Fruit fly (Drosophila melanogaster) whole organism, embryonic: ENCODE data around the gene CG5913.
A peak's percentile ranks its signal among the peaks of the same experiment; 100 is the strongest.

Source experiments
- Bgb ChIP-seq: fragments of 200-800 bp; sonication (Bioruptor generic); IDR thresholded peaks from 2 replicates; pipeline ENCODE4 v1.3.6; 2022; ENCODE audit warnings: missing biosample characterization, missing genetic modification characterization; ENCODE audit not compliant: partially characterized antibody
- CG10147 ChIP-seq: fragments of 200-800 bp; sonication (Bioruptor generic); optimal IDR thresholded peaks from 2 replicates; lab custom pipeline; 2019; ENCODE audit warnings: missing biosample characterization, mild to moderate bottlenecking, missing genetic modification characterization, moderate library complexity
- CG10565 ChIP-seq: fragments of 200-800 bp; sonication (Bioruptor generic); optimal IDR thresholded peaks from 3 replicates; lab custom pipeline; 2016; ENCODE audit warnings: missing biosample characterization, mild to moderate bottlenecking, missing genetic modification characterization
- CG12659 ChIP-seq: fragments of 200-800 bp; sonication (Bioruptor generic); optimal IDR thresholded peaks from 3 replicates; lab custom pipeline; 2017; ENCODE audit warnings: mild to moderate bottlenecking, missing biosample characterization, missing genetic modification reagents, missing genetic modification characterization
- CG13775 ChIP-seq: fragments of 200-800 bp; sonication (Bioruptor generic); optimal IDR thresholded peaks from 3 replicates; lab custom pipeline; 2017; ENCODE audit warnings: missing biosample characterization, mild to moderate bottlenecking, missing genetic modification characterization
- CG15479 ChIP-seq: fragments of 200-800 bp; sonication (Bioruptor generic); optimal IDR thresholded peaks from 3 replicates; lab custom pipeline; 2019; ENCODE audit warnings: missing biosample characterization, mild to moderate bottlenecking, missing genetic modification characterization, moderate library complexity
- CG16815 ChIP-seq: fragments of 200-800 bp; sonication (Bioruptor generic); optimal IDR thresholded peaks from 3 replicates; lab custom pipeline; 2017; ENCODE audit warnings: missing biosample characterization, mild to moderate bottlenecking, missing genetic modification characterization
- CG17186 ChIP-seq: fragments of 200-800 bp; sonication (Bioruptor generic); optimal IDR thresholded peaks from 3 replicates; lab custom pipeline; 2017; ENCODE audit warnings: missing biosample characterization, missing genetic modification reagents, missing genetic modification characterization
- CG17359 ChIP-seq: fragments of 200-800 bp; sonication (Bioruptor generic); optimal IDR thresholded peaks from 3 replicates; lab custom pipeline; 2018; ENCODE audit warnings: missing biosample characterization, mild to moderate bottlenecking, missing genetic modification characterization, moderate library complexity
- CG2199 ChIP-seq: fragments of 200-800 bp; sonication (Bioruptor generic); IDR thresholded peaks from 3 replicates; pipeline ENCODE4 v1.3.6; 2022; ENCODE audit warnings: missing biosample characterization, missing genetic modification characterization
- CG2678 ChIP-seq: fragments of 200-800 bp; sonication (Bioruptor generic); optimal IDR thresholded peaks from 3 replicates; lab custom pipeline; 2019; ENCODE audit warnings: missing biosample characterization, mild to moderate bottlenecking, missing genetic modification characterization, moderate library complexity
- CG31388 ChIP-seq: fragments of 200-800 bp; sonication (Bioruptor generic); optimal IDR thresholded peaks from 2 replicates; lab custom pipeline; 2016; ENCODE audit warnings: missing biosample characterization, missing genetic modification characterization
- CG4617 ChIP-seq: fragments of 200-800 bp; sonication (Bioruptor generic); optimal IDR thresholded peaks from 3 replicates; lab custom pipeline; 2016; ENCODE audit warnings: missing biosample characterization, missing genetic modification characterization, borderline replicate concordance
- CG5180 ChIP-seq: fragments of 200-800 bp; sonication (Bioruptor generic); optimal IDR thresholded peaks from 3 replicates; lab custom pipeline; 2017; ENCODE audit warnings: missing biosample characterization, missing genetic modification characterization, mild to moderate bottlenecking, moderate library complexity, missing genetic modification reagents
- CG6683 ChIP-seq: fragments of 200-800 bp; sonication (Bioruptor generic); optimal IDR thresholded peaks from 2 replicates; lab custom pipeline; 2017; ENCODE audit warnings: missing biosample characterization, mild to moderate bottlenecking, missing genetic modification characterization, missing genetic modification reagents
- CG6689 ChIP-seq: fragments of 200-800 bp; sonication (Bioruptor generic); IDR thresholded peaks from 2 replicates; pipeline ENCODE4 v1.3.6; 2022; ENCODE audit warnings: missing biosample characterization, missing genetic modification characterization
- CG6813 ChIP-seq: fragments of 200-800 bp; sonication (Bioruptor generic); optimal IDR thresholded peaks from 2 replicates; lab custom pipeline; 2017; ENCODE audit warnings: missing biosample characterization, missing genetic modification characterization, mild to moderate bottlenecking, moderate library complexity, missing genetic modification reagents
- CG7271 ChIP-seq: fragments of 200-800 bp; sonication (Bioruptor generic); optimal IDR thresholded peaks from 2 replicates; lab custom pipeline; 2018; ENCODE audit warnings: missing biosample characterization, mild to moderate bottlenecking, missing genetic modification characterization, moderate library complexity
- CG7928 ChIP-seq: fragments of 200-800 bp; sonication (Bioruptor generic); optimal IDR thresholded peaks from 2 replicates; lab custom pipeline; 2017; ENCODE audit warnings: missing biosample characterization, mild to moderate bottlenecking, missing genetic modification characterization
- CG9797 ChIP-seq: fragments of 200-800 bp; sonication (Bioruptor generic); optimal IDR thresholded peaks from 3 replicates; lab custom pipeline; 2018; ENCODE audit warnings: missing biosample characterization, mild to moderate bottlenecking, missing genetic modification characterization
- CG9817 ChIP-seq: fragments of 200-800 bp; sonication (Bioruptor generic); optimal IDR thresholded peaks from 2 replicates; lab custom pipeline; 2018; ENCODE audit warnings: missing biosample characterization, mild to moderate bottlenecking, missing genetic modification characterization, moderate library complexity
- CoRest ChIP-seq: fragments of 200-800 bp; sonication (Bioruptor generic); optimal IDR thresholded peaks from 3 replicates; lab custom pipeline; 2018; ENCODE audit warnings: missing biosample characterization, mild to moderate bottlenecking, missing genetic modification characterization, moderate library complexity
- E2f2 ChIP-seq: fragments of 200-800 bp; sonication (Bioruptor generic); IDR thresholded peaks from 2 replicates; pipeline ENCODE4 v1.3.6; 2022; ENCODE audit warnings: missing biosample characterization, missing genetic modification characterization
- Lhr ChIP-seq: fragments of 200-800 bp; sonication (Bioruptor generic); optimal IDR thresholded peaks from 3 replicates; lab custom pipeline; 2017; ENCODE audit warnings: mild to moderate bottlenecking, missing biosample characterization, missing genetic modification reagents, missing genetic modification characterization
- Lim3 ChIP-seq: fragments of 200-800 bp; sonication (Bioruptor generic); IDR thresholded peaks from 2 replicates; pipeline ENCODE4 v1.3.6; 2022; ENCODE audit warnings: missing biosample characterization, missing genetic modification characterization
- Max ChIP-seq: fragments of 200-800 bp; sonication (Bioruptor generic); optimal IDR thresholded peaks from 2 replicates; lab custom pipeline; 2016; ENCODE audit warnings: missing biosample characterization, mild to moderate bottlenecking, missing genetic modification characterization
- Optix ChIP-seq: fragments of 200-800 bp; sonication (Bioruptor generic); IDR thresholded peaks from 3 replicates; pipeline ENCODE4 v1.3.6; 2022; ENCODE audit warnings: missing biosample characterization, missing genetic modification characterization
- Ptx1 ChIP-seq: fragments of 200-800 bp; sonication (Bioruptor generic); IDR thresholded peaks from 2 replicates; pipeline ENCODE4 v1.3.6; 2022; ENCODE audit warnings: missing biosample characterization, missing genetic modification characterization
- Rfx ChIP-seq: fragments of 200-800 bp; sonication (Bioruptor generic); IDR thresholded peaks from 2 replicates; pipeline ENCODE4 v1.3.6; 2022; ENCODE audit warnings: missing biosample characterization, missing genetic modification characterization
- Rx ChIP-seq: fragments of 200-800 bp; sonication (Bioruptor generic); IDR thresholded peaks from 2 replicates; pipeline ENCODE4 v1.3.6; 2022; ENCODE audit warnings: missing biosample characterization, missing genetic modification characterization
- Scr ChIP-seq: fragments of 200-800 bp; sonication (Bioruptor generic); IDR thresholded peaks from 2 replicates; pipeline ENCODE4 v1.3.6; 2022; ENCODE audit warnings: missing biosample characterization, missing genetic modification characterization; ENCODE audit not compliant: partially characterized antibody
- Sry-δ ChIP-seq: fragments of 200-800 bp; sonication (Bioruptor generic); optimal IDR thresholded peaks from 2 replicates; lab custom pipeline; 2016; ENCODE audit warnings: missing biosample characterization, missing genetic modification characterization
- Tbp ChIP-seq: fragments of >200 bp; optimal IDR thresholded peaks from 2 replicates; lab custom pipeline; 2018; ENCODE audit warnings: missing biosample characterization, missing genetic modification characterization
- Usf ChIP-seq: fragments of 200-800 bp; sonication (Bioruptor generic); optimal IDR thresholded peaks from 2 replicates; lab custom pipeline; 2017; ENCODE audit warnings: missing genotype, missing biosample characterization, missing genetic modification characterization
- ap ChIP-seq: fragments of 200-800 bp; sonication (Bioruptor generic); IDR thresholded peaks from 2 replicates; pipeline ENCODE4 v1.3.6; 2022; ENCODE audit warnings: missing biosample characterization, missing genetic modification characterization
- esg ChIP-seq: fragments of 200-800 bp; sonication (Bioruptor generic); conservative IDR thresholded peaks from 2 replicates; pipeline ENCODE4 v1.3.6; 2022; ENCODE audit warnings: missing biosample characterization, missing genetic modification characterization
- gem ChIP-seq: fragments of 200-800 bp; sonication (Bioruptor generic); optimal IDR thresholded peaks from 2 replicates; lab custom pipeline; 2019; ENCODE audit warnings: missing biosample characterization, mild to moderate bottlenecking, missing genetic modification characterization, moderate library complexity
- her ChIP-seq: fragments of 200-800 bp; sonication (Bioruptor generic); optimal IDR thresholded peaks from 2 replicates; lab custom pipeline; 2016; ENCODE audit warnings: missing biosample characterization, missing genetic modification characterization
- hkb ChIP-seq, 2 experiments: fragments of 200-800 bp in 1 of 2; fragments of >200 bp in 1 of 2; sonication (Bioruptor generic) in 1 of 2; IDR thresholded peaks in 1 of 2; optimal IDR thresholded peaks in 1 of 2; 2 replicates each; pipeline versions ENCODE4 v1.3.6 to Lab custom; 2017 to 2022; ENCODE audit warnings: missing biosample characterization in 1 of 2, missing genetic modification characterization in 1 of 2
- insv ChIP-seq, 2 experiments: fragments of 200-800 bp; sonication (Bioruptor generic); optimal IDR thresholded peaks; 3 replicates each; lab custom pipeline; 2016 to 2018; ENCODE audit warnings: missing biosample characterization in 2 of 2, missing genetic modification characterization in 2 of 2
- kni ChIP-seq: fragments of 200-800 bp; sonication (Bioruptor generic); optimal IDR thresholded peaks from 3 replicates; lab custom pipeline; 2017; ENCODE audit warnings: mild to moderate bottlenecking, missing biosample characterization, missing genetic modification reagents, missing genetic modification characterization
- nerfin-2 ChIP-seq: fragments of 200-800 bp; sonication (Bioruptor generic); IDR thresholded peaks from 2 replicates; pipeline ENCODE4 v1.3.6; 2022; ENCODE audit warnings: missing biosample characterization, missing genetic modification characterization; ENCODE audit not compliant: partially characterized antibody
- prd ChIP-seq, 3 experiments: fragments of >200 bp in 2 of 3; fragments of 200-800 bp in 1 of 3; sonication (Bioruptor generic) in 1 of 3; optimal IDR thresholded peaks in 2 of 3; IDR thresholded peaks in 1 of 3; 2 replicates in 2 of 3; 3 replicates in 1 of 3; pipeline versions ENCODE4 v1.3.6 to Lab custom; 2017 to 2022; ENCODE audit warnings: missing biosample characterization in 1 of 3, missing genetic modification characterization in 1 of 3
- pzg ChIP-seq: fragments of 200-800 bp; sonication (Bioruptor generic); optimal IDR thresholded peaks from 3 replicates; lab custom pipeline; 2018; ENCODE audit warnings: missing biosample characterization, mild to moderate bottlenecking, missing genetic modification characterization, moderate library complexity
- rib ChIP-seq: fragments of 200-800 bp; sonication (Bioruptor generic); IDR thresholded peaks from 2 replicates; pipeline ENCODE4 v1.3.6; 2022; ENCODE audit warnings: missing biosample characterization, missing genetic modification characterization
- seq ChIP-seq: fragments of 200-800 bp; sonication (Bioruptor generic); IDR thresholded peaks from 2 replicates; pipeline ENCODE4 v1.3.6; 2022; ENCODE audit warnings: missing biosample characterization, missing genetic modification characterization
- slou ChIP-seq: fragments of 200-800 bp; sonication (Bioruptor generic); optimal IDR thresholded peaks from 3 replicates; lab custom pipeline; 2016; ENCODE audit warnings: missing biosample characterization, missing genetic modification characterization
- tna ChIP-seq: fragments of 200-800 bp; sonication (Bioruptor generic); IDR thresholded peaks from 2 replicates; pipeline ENCODE4 v1.3.6; 2022; ENCODE audit warnings: missing biosample characterization, missing genetic modification characterization; ENCODE audit not compliant: partially characterized antibody
- vfl ChIP-seq: fragments of 200-800 bp; sonication (Bioruptor generic); optimal IDR thresholded peaks from 2 replicates; lab custom pipeline; 2016; ENCODE audit warnings: missing biosample characterization, missing genetic modification characterization

CG5913 gene

DNA sequence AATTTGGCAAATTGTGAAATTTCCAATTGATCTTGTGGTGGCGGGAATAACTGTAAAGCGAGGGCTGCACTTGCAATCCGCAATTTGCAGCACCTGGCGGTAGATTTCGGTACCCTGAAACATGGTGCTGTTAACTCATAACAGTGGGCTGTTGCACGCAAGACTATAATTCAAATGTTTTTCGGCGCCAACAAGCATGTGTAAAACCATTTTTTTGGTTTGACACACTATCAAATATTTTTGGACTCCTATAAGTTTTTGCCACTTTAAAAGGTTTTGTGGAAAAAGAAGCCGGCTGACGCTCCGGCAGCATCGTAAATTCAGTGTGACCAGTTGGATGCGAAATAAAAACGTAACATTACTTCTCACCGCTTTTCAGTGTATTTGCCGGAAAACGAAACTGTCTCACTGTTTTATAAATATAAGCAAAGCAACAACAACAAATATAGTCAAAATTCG is 42.0 kb upstream of the CG5913 start, which contains the start of the genes CG14545 and CG5886 (continued):
- TF ChIP-seq CG4617 (peak; percentile 29), nerfin-2 (GFP tag; lab: Robert Waterston, UW) (no peak), CG12659 (peak; percentile 39), esg (GFP tag; lab: Robert Waterston, UW) (no peak), seq (GFP tag; lab: Robert Waterston, UW) (no peak), CG6683 (GFP tag; lab: Kevin White, UChicago) (no peak), CG17186 (peak; percentile 100), CG17359 (tag; lab: Kevin White, UChicago) (no peak), Lhr (GFP tag; lab: Kevin White, UChicago) (peak; percentile 74), Rfx (peak; percentile 18; the same call in 1 of the 2 replicates), slou (GFP tag; lab: Kevin White, UChicago) (no peak), Sry-δ (peak; percentile 37), CG31388 (GFP tag; lab: Kevin White, UChicago) (no peak), E2f2 (GFP tag; lab: Robert Waterston, UW) (peak; percentile 87), CG7928 (GFP tag; lab: Kevin White, UChicago) (peak; percentile 88), CG2678 (no peak), CG10565 (GFP tag; lab: Kevin White, UChicago) (no peak), Bgb (GFP tag; lab: Robert Waterston, UW) (no peak), CG5180 (GFP tag; lab: Kevin White, UChicago) (no peak), Optix (no peak), gem (tag; lab: Kevin White, UChicago) (peak; percentile 5), CG9797 (GFP tag; lab: Kevin White, UChicago) (peak; percentile 85), Tbp (GFP tag; lab: Kevin White, UChicago) (no peak), ap (no peak), rib (GFP tag; lab: Robert Waterston, UW) (no peak), CG9817 (tag; lab: Kevin White, UChicago) (no peak), CG6813 (GFP tag; lab: Kevin White, UChicago) (no peak), Rx (GFP tag; lab: Robert Waterston, UW) (peak; percentile 26; the same call in 1 of the 2 replicates), prd (optimal IDR thresholded peaks at IDR 0.05; lab: Kevin White, UChicago) (no peak), prd (GFP tag; IDR thresholded peaks at IDR 0.05; lab: Robert Waterston, UW) (0 out of 3 replicates have a peak, but pooled peaks have one; percentile 5), Usf (GFP tag; lab: Kevin White, UChicago) (no peak), tna (GFP tag; lab: Robert Waterston, UW) (no peak), vfl (GFP tag; lab: Kevin White, UChicago) (no peak), kni (no peak), Scr (GFP tag; lab: Robert Waterston, UW) (no peak), CoRest (peak; percentile 23), CG10147 (no peak), insv (GFP tag; optimal IDR thresholded peaks at IDR 0.05; lab: Kevin White, UChicago) (peak in 1 of 2 experiments; percentile 3), CG7271 (no peak), Lim3 (GFP tag; lab: Robert Waterston, UW) (no peak), Max (GFP tag; lab: Kevin White, UChicago) (no peak), CG2199 (no peak), CG16815 (GFP tag; lab: Kevin White, UChicago) (no peak), pzg (GFP tag; lab: Kevin White, UChicago) (peak; percentile 75), hkb (optimal IDR thresholded peaks at IDR 0.05; lab: Kevin White, UChicago) (peak; percentile 93), hkb (GFP tag; IDR thresholded peaks at IDR 0.05; lab: Robert Waterston, UW) (no peak), CG13775 (no peak), CG6689 (GFP tag; lab: Robert Waterston, UW) (no peak), Ptx1 (GFP tag; lab: Robert Waterston, UW) (no peak), CG15479 (no peak), her (GFP tag; lab: Kevin White, UChicago) (no peak)
